Worm (Caenorhabditis elegans) whole organism, early embryonic: ENCODE results near the gene C28H8.3.

Source experiments
- B0310.2 ChIP-seq: sonication (generic microtip); optimal IDR thresholded peaks from 2 replicates; lab custom pipeline; 2016; ENCODE audit warnings: mild to moderate bottlenecking, missing genetic modification characterization, missing compliant biosample characterization
- F13C5.2 ChIP-seq: sonication (generic microtip); optimal IDR thresholded peaks from 2 replicates; lab custom pipeline; 2017; ENCODE audit warnings: mild to moderate bottlenecking, missing genetic modification characterization, inconsistent platforms, missing compliant biosample characterization
- aly-1 ChIP-seq: sonication (generic microtip); optimal IDR thresholded peaks from 2 replicates; lab custom pipeline; 2016; ENCODE audit warnings: missing genetic modification characterization, missing compliant biosample characterization
- ama-1 ChIP-seq: fragments of 150-350 bp; optimal IDR thresholded peaks from 2 replicates; lab custom pipeline; 2014
- ceh-13 ChIP-seq: fragments of 200-800 bp; sonication (Bioruptor generic); optimal IDR thresholded peaks from 2 replicates; lab custom pipeline; 2018; ENCODE audit warnings: mild to moderate bottlenecking, missing genetic modification characterization, missing compliant biosample characterization
- ceh-36 ChIP-seq: sonication (generic microtip); optimal IDR thresholded peaks from 2 replicates; lab custom pipeline; 2016; ENCODE audit warnings: missing genetic modification characterization, inconsistent platforms, missing compliant biosample characterization
- ets-7 ChIP-seq: sonication (generic microtip); optimal IDR thresholded peaks from 2 replicates; lab custom pipeline; 2016; ENCODE audit warnings: missing genotype, missing genetic modification characterization, missing compliant biosample characterization
- flt-1 ChIP-seq: fragments of 200-800 bp; sonication (Bioruptor generic); IDR thresholded peaks from 2 replicates; pipeline ENCODE4 v1.3.6; 2022; ENCODE audit warnings: missing genetic modification characterization, missing compliant biosample characterization
- hmbx-1 ChIP-seq: sonication (generic microtip); optimal IDR thresholded peaks from 2 replicates; lab custom pipeline; 2016; ENCODE audit warnings: mild to moderate bottlenecking, missing genetic modification characterization, missing compliant biosample characterization
- hmg-4 ChIP-seq: fragments of 200-800 bp; sonication (Bioruptor generic); optimal IDR thresholded peaks from 2 replicates; lab custom pipeline; 2018; ENCODE audit warnings: mild to moderate bottlenecking, missing genetic modification characterization, missing compliant biosample characterization
- hnd-1 ChIP-seq: sonication (generic microtip); optimal IDR thresholded peaks from 2 replicates; lab custom pipeline; 2016; ENCODE audit warnings: missing genetic modification characterization, missing compliant biosample characterization
- pes-1 ChIP-seq: fragments of 200-800 bp; sonication (Bioruptor generic); IDR thresholded peaks from 2 replicates; pipeline ENCODE4 v1.3.6; 2022; ENCODE audit warnings: missing genetic modification reagents, missing genetic modification characterization, missing compliant biosample characterization
- scrt-1 ChIP-seq: fragments of 200-800 bp; sonication (Bioruptor generic); IDR thresholded peaks from 2 replicates; pipeline ENCODE4 v1.3.6; 2022; ENCODE audit warnings: missing genetic modification characterization, missing compliant biosample characterization
- sea-1 ChIP-seq: fragments of 200-800 bp; sonication (Bioruptor generic); conservative IDR thresholded peaks from 2 replicates; pipeline ENCODE4 v1.3.6; 2022; ENCODE audit warnings: missing genetic modification characterization, missing compliant biosample characterization
- tbx-11 ChIP-seq: fragments of 200-800 bp; sonication (Bioruptor generic); IDR thresholded peaks from 2 replicates; pipeline ENCODE4 v1.3.6; 2022; ENCODE audit warnings: missing genetic modification characterization, missing compliant biosample characterization
- tbx-37 ChIP-seq: fragments of 200-800 bp; sonication (Bioruptor generic); conservative IDR thresholded peaks from 2 replicates; pipeline ENCODE4 v1.3.6; 2022; ENCODE audit warnings: missing genetic modification reagents, missing genetic modification characterization, missing compliant biosample characterization
- tra-4 ChIP-seq: sonication (generic microtip); optimal IDR thresholded peaks from 2 replicates; lab custom pipeline; 2017; ENCODE audit warnings: missing genetic modification characterization, missing compliant biosample characterization

Gene C28H8.3

DNA sequence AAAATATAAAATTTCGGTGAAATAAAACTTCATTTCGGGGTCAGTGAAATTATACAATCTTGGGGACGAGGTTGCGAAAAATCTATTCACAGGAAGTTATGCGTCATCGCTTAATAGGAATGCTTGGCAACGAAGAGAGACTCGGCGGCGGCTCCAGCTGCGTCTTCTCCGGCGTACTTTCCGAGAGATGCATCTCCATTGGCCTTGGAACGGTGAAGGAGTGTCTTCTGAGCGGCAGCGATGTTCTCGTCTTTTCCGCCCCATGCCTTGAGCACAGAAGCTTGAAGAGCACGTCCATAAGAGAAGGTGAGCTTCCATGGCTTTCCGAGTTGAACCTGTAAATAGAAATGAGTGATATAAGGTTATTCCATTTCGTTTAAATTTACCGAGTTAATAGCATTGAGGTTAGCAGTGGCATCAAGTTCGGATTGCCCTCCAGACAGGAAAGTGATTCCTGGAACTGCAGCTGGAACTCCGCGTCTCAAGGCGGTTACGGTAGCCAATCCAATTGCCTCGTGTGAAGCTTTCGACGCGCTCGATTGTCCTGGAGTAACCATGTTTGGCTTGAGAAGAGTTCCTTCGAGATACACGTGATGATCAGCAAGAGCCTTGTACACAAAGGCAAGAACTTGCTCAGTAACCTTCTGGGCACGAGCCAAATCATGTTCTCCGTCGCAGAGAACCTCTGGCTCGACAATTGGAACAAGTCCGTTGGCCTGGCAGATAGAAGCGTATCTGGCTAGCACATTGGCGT lies 33.7 kb upstream of the C28H8.3 start:
- TF ChIP-seq pes-1 = no peak
- no peak for TF ChIP-seq tbx-11
- no peak for TF ChIP-seq ceh-13 (GFP tag; lab: Kevin White, UChicago)
- no peak for TF ChIP-seq B0310.2
- no peak for TF ChIP-seq hmbx-1

DNA sequence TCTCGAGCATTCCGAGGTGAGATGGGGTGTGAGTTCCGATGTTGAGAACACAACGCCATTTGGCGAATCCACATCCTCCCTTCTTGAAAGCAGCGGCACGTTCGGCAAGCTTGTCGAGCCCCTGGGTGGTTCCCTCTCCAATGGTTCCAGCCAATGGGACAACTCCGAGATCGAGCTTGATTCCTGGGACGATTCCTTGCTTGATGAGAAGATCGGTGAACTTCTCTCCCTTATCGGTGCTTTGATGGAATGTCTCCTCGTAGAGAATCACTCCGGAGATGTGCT lies 33.1 kb upstream of the C28H8.3 start:
- TF ChIP-seq tra-4 (no peak), pes-1 (no peak), ceh-13 (GFP tag; lab: Kevin White, UChicago) (no peak), hmg-4 (GFP tag; lab: Kevin White, UChicago) (no peak), F13C5.2 (tag; lab: Kevin White, UChicago) (no peak), B0310.2 (no peak), sea-1 (GFP tag; lab: Robert Waterston, UW) (no peak), tbx-11 (no peak), flt-1 (GFP tag; lab: Robert Waterston, UW) (no peak), ama-1 (no peak), ceh-36 (tag; lab: Kevin White, UChicago) (no peak), aly-1 (no peak), tbx-37 (no peak), scrt-1 (GFP tag; lab: Robert Waterston, UW) (no peak), hnd-1 (tag; lab: Kevin White, UChicago) (no peak), ets-7 (tag; lab: Kevin White, UChicago) (no peak), hmbx-1 (no peak)

- no peak for TF ChIP-seq hnd-1 (tag; lab: Kevin White, UChicago)
- no peak for TF ChIP-seq tra-4
- no peak for TF ChIP-seq flt-1 (GFP tag; lab: Robert Waterston, UW)
- TF ChIP-seq ceh-36 (tag; lab: Kevin White, UChicago) = no peak
- no peak for TF ChIP-seq ama-1
- TF ChIP-seq ceh-13 (GFP tag; lab: Kevin White, UChicago) = no peak
These were observed 32.8 kb upstream of the C28H8.3 start for ce11 chrIII:5875705-5876104.

ce11 chrIII:5876140-5876675 lies 32.3 kb upstream of the C28H8.3 start, which contains the start of gene aldo-2:
Gene aldo-2 (minus strand): TSS chrIII:5876625.
- TF ChIP-seq flt-1 (GFP tag; lab: Robert Waterston, UW) (no peak), ceh-36 (tag; lab: Kevin White, UChicago) (no peak), B0310.2 (no peak), ceh-13 (GFP tag; lab: Kevin White, UChicago) (no peak), tbx-11 (no peak)

ce11 chrIII:5876867-5877641 lies 31.4 kb upstream of the C28H8.3 start:
- TF ChIP-seq hmbx-1 (no peak), tra-4 (no peak), F13C5.2 (tag; lab: Kevin White, UChicago) (no peak), pes-1 (no peak), aly-1 (no peak), ets-7 (tag; lab: Kevin White, UChicago) (no peak), ama-1 (no peak), ceh-36 (tag; lab: Kevin White, UChicago) (no peak), tbx-37 (no peak), flt-1 (GFP tag; lab: Robert Waterston, UW) (no peak), B0310.2 (no peak), sea-1 (GFP tag; lab: Robert Waterston, UW) (no peak), ceh-13 (GFP tag; lab: Kevin White, UChicago) (no peak), hnd-1 (tag; lab: Kevin White, UChicago) (no peak)

- TF ChIP-seq ama-1 = no peak
- no peak for TF ChIP-seq hnd-1 (tag; lab: Kevin White, UChicago)
- no peak for TF ChIP-seq flt-1 (GFP tag; lab: Robert Waterston, UW)
- TF ChIP-seq hmbx-1 = no peak
- TF ChIP-seq sea-1 (GFP tag; lab: Robert Waterston, UW) = no peak
- no peak for TF ChIP-seq pes-1
- TF ChIP-seq hmg-4 (GFP tag; lab: Kevin White, UChicago) = no peak
- no peak for TF ChIP-seq ceh-36 (tag; lab: Kevin White, UChicago)
These were observed 30.3 kb upstream of the C28H8.3 start, which contains the start of the genes mig-21 and F01F1.2 for ce11 chrIII:5878215-5878614. Gene mig-21 (minus strand): TSS chrIII:5878380. Gene F01F1.2 (plus strand): TSS chrIII:5878554.

DNA sequence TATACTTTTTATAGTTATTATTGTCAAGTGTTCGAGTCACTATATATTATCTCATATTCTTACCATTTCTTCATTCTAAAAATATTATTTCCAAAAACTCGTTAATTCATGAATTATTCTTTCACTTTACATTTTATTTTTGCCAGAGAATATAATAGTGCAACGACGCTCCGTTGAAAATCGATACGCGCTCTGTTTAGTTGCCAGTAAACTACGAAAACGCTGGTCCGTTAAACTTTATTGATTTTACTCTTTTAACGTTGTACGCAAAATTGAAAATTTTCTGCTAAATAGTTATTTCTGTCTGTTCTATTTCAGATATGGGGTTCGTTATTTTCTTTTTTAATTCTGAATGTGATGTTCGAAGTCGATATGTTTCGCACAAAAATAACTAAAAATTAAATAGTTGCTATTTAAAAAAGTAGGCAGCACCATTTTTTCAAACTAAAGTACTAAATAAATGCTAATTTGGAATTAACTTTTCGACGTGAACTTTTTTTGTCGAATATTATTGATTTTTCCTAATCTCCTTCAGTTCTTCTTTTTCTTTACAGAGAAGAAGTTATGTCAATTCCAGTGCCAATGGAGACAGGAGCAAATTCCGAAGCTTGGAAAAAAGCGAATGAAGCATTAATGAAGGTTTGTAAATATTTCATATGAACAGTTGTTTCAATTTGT lies 29.1 kb upstream of the C28H8.3 start, which contains the start of gene hpo-10:
Gene hpo-10 (plus strand): TSS at position 199 of the 678 bp plus-strand sequence.
- TF ChIP-seq hmg-4 (GFP tag; lab: Kevin White, UChicago) (no peak), tra-4 (no peak), flt-1 (GFP tag; lab: Robert Waterston, UW) (no peak), ceh-13 (GFP tag; lab: Kevin White, UChicago) (no peak), tbx-37 (no peak), F13C5.2 (tag; lab: Kevin White, UChicago) (no peak), B0310.2 (no peak), ets-7 (tag; lab: Kevin White, UChicago) (no peak)
